Worm (Caenorhabditis elegans): Measurements from ENCODE around the gene Y55B1BL.2.

DNA sequence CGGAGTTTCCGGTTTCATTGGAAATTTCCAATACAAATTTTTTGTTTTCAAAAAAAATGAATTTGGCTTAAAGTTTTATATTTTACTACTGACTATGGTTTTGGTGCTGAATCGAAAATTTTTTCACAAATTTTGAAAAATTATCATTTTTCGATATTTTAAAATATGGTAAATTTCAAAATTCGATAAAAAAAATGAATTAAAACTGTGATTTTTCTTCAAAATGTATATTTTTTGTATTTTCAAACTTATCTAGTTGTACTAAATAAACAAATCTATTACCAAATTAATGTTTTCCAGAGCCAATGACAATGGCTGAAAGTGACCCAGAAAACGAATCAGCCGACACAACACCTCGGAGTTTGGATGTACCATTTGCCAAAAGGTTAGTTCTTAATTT, 36.9 kb upstream of the Y55B1BL.2 start, which contains the start of gene pll-1:
- no peak for TF ChIP-seq dao-5 (tag; optimal IDR thresholded peaks at IDR 0.05)
- no peak for TF ChIP-seq him-1 (tag; optimal IDR thresholded peaks at IDR 0.05)
- no peak for TF ChIP-seq W03F9.2 (tag; optimal IDR thresholded peaks at IDR 0.05)
